Fruit fly (Drosophila melanogaster) whole organism, larva: ENCODE data around the gene Srp68.

Source experiments
- noc ChIP-seq: fragments of 200-800 bp; sonication (Bioruptor generic); optimal IDR thresholded peaks from 3 replicates; lab custom pipeline; 2019; ENCODE audit warnings: missing biosample characterization, mild to moderate bottlenecking, missing genetic modification characterization, moderate library complexity

Srp68 gene

DNA sequence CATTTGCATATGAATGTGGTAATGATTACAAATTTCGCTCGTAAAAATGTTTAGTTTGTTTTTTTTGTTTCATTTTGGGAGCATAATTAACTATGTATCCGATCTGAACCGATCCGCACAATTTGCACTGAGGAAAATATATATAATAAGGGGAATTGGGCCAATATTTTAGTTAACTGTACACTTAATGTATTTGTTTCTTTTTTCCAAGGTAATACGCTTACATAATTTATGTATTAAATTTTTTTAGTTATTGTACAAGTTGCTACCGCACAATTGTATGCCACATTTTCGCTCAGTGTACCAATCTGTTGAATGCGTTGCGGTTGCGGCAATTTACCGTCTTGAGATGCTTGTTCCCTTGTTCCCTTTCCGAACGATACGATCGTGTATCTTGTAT is 50.8 kb downstream of the Srp68 start:
- peak; percentile 47 for TF ChIP-seq noc

DNA sequence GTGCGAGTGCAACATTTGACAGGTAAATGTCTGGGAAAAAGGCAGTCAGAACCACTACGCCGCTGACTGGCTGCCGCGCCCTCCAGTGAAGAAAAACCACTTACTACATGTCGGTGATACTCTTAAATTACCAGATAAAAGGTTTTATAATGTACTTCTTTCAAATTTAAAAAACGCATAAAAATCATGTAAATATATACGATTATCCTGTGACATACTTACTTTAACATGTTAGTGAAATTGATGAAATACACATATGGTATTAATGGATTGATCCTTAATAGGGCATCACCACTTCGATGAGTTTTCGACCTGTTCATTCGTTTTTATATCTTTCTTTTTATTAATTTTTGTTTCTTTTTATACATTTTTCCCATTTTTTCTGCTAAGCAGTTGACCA is 51.7 kb downstream of the Srp68 start:
- no peak for TF ChIP-seq noc
